Worm (Caenorhabditis elegans): ENCODE data around the gene ugt-4.

ce11 chrV:12795196-12795595 lies at the start of gene ugt-4:
- TF ChIP-seq W03F9.2 (tag; optimal IDR thresholded peaks at IDR 0.05), result no peak
- TF ChIP-seq him-1 (tag; optimal IDR thresholded peaks at IDR 0.05), result no peak
- TF ChIP-seq dao-5 (tag; optimal IDR thresholded peaks at IDR 0.05), result no peak

Measured in whole organism, L4/young adult.